Worm (Caenorhabditis elegans) whole organism, mixed stage, embryonic: ENCODE results near the gene srg-2.

Experiments used
- M03D4.4 ChIP-seq: sonication (generic microtip); optimal IDR thresholded peaks from 2 replicates; lab custom pipeline; 2017; ENCODE audit warnings: mild to moderate bottlenecking, missing genetic modification characterization, missing compliant biosample characterization
- bed-3 ChIP-seq: fragments of 200-800 bp; sonication (Bioruptor generic); optimal IDR thresholded peaks from 3 replicates; lab custom pipeline; 2018; ENCODE audit warnings: mild to moderate bottlenecking, missing genetic modification characterization, moderate library complexity, missing compliant biosample characterization
- blmp-1 ChIP-seq: fragments of 150-350 bp; optimal IDR thresholded peaks from 2 replicates; lab custom pipeline; 2014; ENCODE audit warnings: missing biosample characterization, missing genetic modification characterization
- ceh-39 ChIP-seq: fragments of 150-350 bp; optimal IDR thresholded peaks from 2 replicates; lab custom pipeline; 2014; ENCODE audit warnings: missing biosample characterization, missing genetic modification characterization
- ceh-43 ChIP-seq: fragments of 200-800 bp; sonication (Bioruptor generic); optimal IDR thresholded peaks from 2 replicates; lab custom pipeline; 2018; ENCODE audit warnings: mild to moderate bottlenecking, missing genetic modification characterization, moderate library complexity, missing compliant biosample characterization
- ces-1 ChIP-seq: fragments of 150-350 bp; optimal IDR thresholded peaks from 2 replicates; lab custom pipeline; 2014; ENCODE audit warnings: missing biosample characterization, missing genetic modification reagents, missing genetic modification characterization
- cnd-1 ChIP-seq: fragments of 200-800 bp; sonication (Bioruptor generic); optimal IDR thresholded peaks from 2 replicates; lab custom pipeline; 2018; ENCODE audit warnings: mild to moderate bottlenecking, missing genetic modification characterization, missing compliant biosample characterization
- drap-1 ChIP-seq: fragments of 200-800 bp; sonication (Bioruptor generic); optimal IDR thresholded peaks from 3 replicates; lab custom pipeline; 2018; ENCODE audit warnings: mild to moderate bottlenecking, missing genetic modification characterization, missing compliant biosample characterization
- elt-3 ChIP-seq: fragments of 150-350 bp; optimal IDR thresholded peaks from 2 replicates; lab custom pipeline; 2014; ENCODE audit warnings: missing biosample characterization, missing genetic modification characterization
- flh-1 ChIP-seq: fragments of 200-800 bp; sonication (Bioruptor generic); optimal IDR thresholded peaks from 2 replicates; lab custom pipeline; 2018; ENCODE audit warnings: mild to moderate bottlenecking, missing genetic modification characterization, moderate library complexity, missing compliant biosample characterization
- ham-2 ChIP-seq: fragments of 200-800 bp; sonication (Bioruptor generic); optimal IDR thresholded peaks from 2 replicates; lab custom pipeline; 2018; ENCODE audit warnings: mild to moderate bottlenecking, missing genetic modification characterization, missing compliant biosample characterization
- hlh-1 ChIP-seq: fragments of 150-350 bp; optimal IDR thresholded peaks from 2 replicates; lab custom pipeline; 2014; ENCODE audit warnings: missing biosample characterization, missing genetic modification reagents, missing genetic modification characterization
- lin-13 ChIP-seq: fragments of 150-350 bp; optimal IDR thresholded peaks from 2 replicates; lab custom pipeline; 2014; ENCODE audit warnings: missing biosample characterization, missing genetic modification characterization
- lin-32 ChIP-seq: fragments of 200-800 bp; sonication (Bioruptor generic); optimal IDR thresholded peaks from 2 replicates; lab custom pipeline; 2018; ENCODE audit warnings: mild to moderate bottlenecking, missing genetic modification characterization, missing compliant biosample characterization
- lsy-2 ChIP-seq: fragments of 150-350 bp; optimal IDR thresholded peaks from 2 replicates; lab custom pipeline; 2014; ENCODE audit warnings: missing biosample characterization, missing genetic modification characterization
- mab-5 ChIP-seq: fragments of 150-350 bp; optimal IDR thresholded peaks from 2 replicates; lab custom pipeline; 2014; ENCODE audit warnings: missing biosample characterization, missing genetic modification characterization
- mep-1 ChIP-seq: fragments of 150-350 bp; optimal IDR thresholded peaks from 2 replicates; lab custom pipeline; 2017; ENCODE audit warnings: missing biosample characterization, missing genetic modification reagents, missing genetic modification characterization, inconsistent platforms
- mls-2 ChIP-seq: sonication (generic microtip); optimal IDR thresholded peaks from 2 replicates; lab custom pipeline; 2016; ENCODE audit warnings: mild to moderate bottlenecking, missing genetic modification characterization, moderate library complexity, missing compliant biosample characterization
- nhr-12 ChIP-seq: fragments of 150-350 bp; optimal IDR thresholded peaks from 2 replicates; lab custom pipeline; 2014; ENCODE audit warnings: missing biosample characterization, missing genetic modification characterization
- nhr-2 ChIP-seq: fragments of 150-350 bp; optimal IDR thresholded peaks from 2 replicates; lab custom pipeline; 2014; ENCODE audit warnings: missing biosample characterization, missing genetic modification characterization
- nhr-28 ChIP-seq: fragments of 150-350 bp; optimal IDR thresholded peaks from 2 replicates; lab custom pipeline; 2014; ENCODE audit warnings: missing biosample characterization, missing genetic modification characterization
- pha-4 ChIP-seq: fragments of 150-350 bp; optimal IDR thresholded peaks from 2 replicates; lab custom pipeline; 2018; ENCODE audit warnings: missing biosample characterization, missing genetic modification reagents, missing genetic modification characterization
- sem-2 ChIP-seq: fragments of 200-800 bp; sonication (Bioruptor generic); optimal IDR thresholded peaks from 2 replicates; lab custom pipeline; 2018; ENCODE audit warnings: mild to moderate bottlenecking, missing genetic modification characterization, missing compliant biosample characterization
- snpc-4 ChIP-seq: fragments of 150-350 bp; optimal IDR thresholded peaks from 2 replicates; lab custom pipeline; 2014; ENCODE audit warnings: missing biosample characterization, missing genetic modification characterization
- sptf-1 ChIP-seq: sonication (generic microtip); optimal IDR thresholded peaks from 2 replicates; lab custom pipeline; 2017; ENCODE audit warnings: mild to moderate bottlenecking, missing genetic modification characterization, moderate library complexity, missing compliant biosample characterization
- tbx-8 ChIP-seq: fragments of 200-800 bp; sonication (Bioruptor generic); optimal IDR thresholded peaks from 2 replicates; lab custom pipeline; 2018; ENCODE audit warnings: mild to moderate bottlenecking, missing genetic modification characterization, moderate library complexity, missing compliant biosample characterization
- unc-120 ChIP-seq: sonication (generic microtip); optimal IDR thresholded peaks from 2 replicates; lab custom pipeline; 2017; ENCODE audit warnings: missing genetic modification characterization, missing compliant biosample characterization; ENCODE audit not compliant: poor library complexity, severe bottlenecking
- unc-39 ChIP-seq: fragments of 150-350 bp; optimal IDR thresholded peaks from 2 replicates; lab custom pipeline; 2014; ENCODE audit warnings: missing biosample characterization, missing genetic modification characterization
- unc-62 ChIP-seq: fragments of 150-350 bp; optimal IDR thresholded peaks from 2 replicates; lab custom pipeline; 2014; ENCODE audit warnings: missing biosample characterization, missing genetic modification reagents, missing genetic modification characterization
- zip-8 ChIP-seq: fragments of 150-350 bp; optimal IDR thresholded peaks from 2 replicates; lab custom pipeline; 2014; ENCODE audit warnings: missing biosample characterization, missing genetic modification characterization
- ztf-11 ChIP-seq: fragments of 150-350 bp; optimal IDR thresholded peaks from 2 replicates; lab custom pipeline; 2014; ENCODE audit warnings: missing biosample characterization, missing genetic modification characterization

Gene srg-2

ce11 chrIII:6303114-6303647 is 43.2 kb upstream of the srg-2 start, which contains the start of gene F47D12.9:
Gene F47D12.9, minus strand, starts transcription at chrIII:6303380.
- TF ChIP-seq mep-1 (peak; percentile 54), unc-120 (tag; lab: Kevin White, UChicago) (peak; percentile 20), pha-4 (tag; lab: Kevin White, UChicago) (peak; percentile 62), M03D4.4 (tag; lab: Kevin White, UChicago) (no peak), lin-13 (peak; percentile 39), ces-1 (GFP tag; lab: Kevin White, UChicago) (peak; percentile 28), hlh-1 (tag; lab: Kevin White, UChicago) (peak; percentile 53), nhr-2 (no peak), unc-62 (GFP tag; lab: Kevin White, UChicago) (peak; percentile 10)

DNA sequence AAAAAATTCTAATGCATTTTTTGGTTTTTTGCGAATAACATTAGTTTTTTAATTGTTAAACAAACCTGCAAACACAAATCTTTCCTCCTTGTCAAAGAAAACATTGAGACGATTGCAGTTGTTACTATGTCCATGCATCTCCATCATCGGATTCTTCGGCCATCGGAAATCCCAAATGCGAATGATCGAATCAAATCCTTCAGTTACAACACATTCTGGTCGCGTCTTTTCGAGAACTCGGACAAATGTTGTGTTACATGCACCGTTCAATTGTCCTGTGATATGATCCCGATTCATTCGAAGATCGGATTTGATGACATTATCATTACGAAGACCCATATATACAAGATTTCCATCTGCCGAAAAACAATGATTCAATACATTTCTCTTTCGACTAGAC is 40.3 kb upstream of the srg-2 start:
- TF ChIP-seq lsy-2 (tag; lab: Kevin White, UChicago): no peak
- no peak for TF ChIP-seq hlh-1 (tag; lab: Kevin White, UChicago)
- no peak for TF ChIP-seq drap-1 (GFP tag; lab: Kevin White, UChicago)
- TF ChIP-seq mab-5 (tag; lab: Kevin White, UChicago): no peak
- no peak for TF ChIP-seq cnd-1 (tag; lab: Kevin White, UChicago)
- TF ChIP-seq ceh-39 (tag; lab: Kevin White, UChicago): no peak
- no peak for TF ChIP-seq unc-39 (tag; lab: Kevin White, UChicago)
- TF ChIP-seq mls-2 (tag; lab: Kevin White, UChicago): no peak
- TF ChIP-seq ceh-43 (GFP tag; lab: Kevin White, UChicago): no peak
- no peak for TF ChIP-seq tbx-8 (GFP tag; lab: Kevin White, UChicago)
- no peak for TF ChIP-seq flh-1 (GFP tag; lab: Kevin White, UChicago)
- TF ChIP-seq elt-3 (tag; lab: Kevin White, UChicago): no peak
- no peak for TF ChIP-seq lin-32 (GFP tag; lab: Kevin White, UChicago)
- no peak for TF ChIP-seq ces-1 (GFP tag; lab: Kevin White, UChicago)
- TF ChIP-seq mep-1: no peak
- TF ChIP-seq M03D4.4 (tag; lab: Kevin White, UChicago): no peak
- no peak for TF ChIP-seq snpc-4 (tag; lab: Kevin White, UChicago)
- no peak for TF ChIP-seq lin-13
- TF ChIP-seq, all 35 proteins: peak for 0

ce11 chrIII:6298131-6298530 is 38.1 kb upstream of the srg-2 start, which contains the start of gene F47D12.3:
Gene F47D12.3, plus strand, starts transcription at chrIII:6298461.
- TF ChIP-seq bed-3 (GFP tag; lab: Kevin White, UChicago) (no peak), tbx-8 (GFP tag; lab: Kevin White, UChicago) (no peak), sem-2 (GFP tag; lab: Kevin White, UChicago) (no peak), unc-120 (tag; lab: Kevin White, UChicago) (no peak), snpc-4 (tag; lab: Kevin White, UChicago) (no peak), pha-4 (tag; lab: Kevin White, UChicago) (no peak), nhr-2 (no peak), ceh-39 (tag; lab: Kevin White, UChicago) (no peak), mep-1 (no peak), mab-5 (tag; lab: Kevin White, UChicago) (no peak), ztf-11 (tag; lab: Kevin White, UChicago) (no peak), M03D4.4 (tag; lab: Kevin White, UChicago) (no peak), ham-2 (GFP tag; lab: Kevin White, UChicago) (no peak)

- TF ChIP-seq hlh-1 (tag; lab: Kevin White, UChicago) (no peak), pha-4 (tag; lab: Kevin White, UChicago) (no peak), nhr-28 (no peak), ces-1 (GFP tag; lab: Kevin White, UChicago) (peak; percentile 33)
These were observed 37.6 kb upstream of the srg-2 start for ce11 chrIII:6297599-6297998.

- TF ChIP-seq M03D4.4 (tag; lab: Kevin White, UChicago) (no peak), zip-8 (tag; lab: Kevin White, UChicago) (no peak), cnd-1 (tag; lab: Kevin White, UChicago) (no peak), ceh-43 (GFP tag; lab: Kevin White, UChicago) (no peak), nhr-28 (no peak), snpc-4 (tag; lab: Kevin White, UChicago) (no peak), blmp-1 (no peak), tbx-8 (GFP tag; lab: Kevin White, UChicago) (no peak), ham-2 (GFP tag; lab: Kevin White, UChicago) (no peak), unc-62 (GFP tag; lab: Kevin White, UChicago) (no peak), lin-32 (GFP tag; lab: Kevin White, UChicago) (no peak), elt-3 (tag; lab: Kevin White, UChicago) (no peak), ztf-11 (tag; lab: Kevin White, UChicago) (no peak), sptf-1 (tag; lab: Kevin White, UChicago) (no peak), nhr-12 (tag; lab: Kevin White, UChicago) (no peak), mls-2 (tag; lab: Kevin White, UChicago) (no peak), lin-13 (no peak), flh-1 (GFP tag; lab: Kevin White, UChicago) (no peak)
These were observed 36.1 kb upstream of the srg-2 start, which contains the start of gene F47D12.7 for ce11 chrIII:6295972-6296700. Gene F47D12.7, minus strand, starts transcription at chrIII:6296022.
